Worm (Caenorhabditis elegans): ENCODE measurements around the gene snf-3.

ce11 chrII:1072106-1072505 is 19.7 kb upstream of the snf-3 start, which contains the start of gene K02E7.4:
- no peak for TF ChIP-seq hnd-1 (tag; optimal IDR thresholded peaks at IDR 0.05)
- TF ChIP-seq ama-1 (optimal IDR thresholded peaks at IDR 0.05): no peak
- TF ChIP-seq ets-7 (tag; optimal IDR thresholded peaks at IDR 0.05): no peak
- TF ChIP-seq ceh-13 (GFP tag; optimal IDR thresholded peaks at IDR 0.05): no peak
- TF ChIP-seq tbx-37 (GFP tag; conservative IDR thresholded peaks at IDR 0.05): no peak
- TF ChIP-seq ceh-36 (tag; optimal IDR thresholded peaks at IDR 0.05): no peak
- no peak for TF ChIP-seq hmg-4 (GFP tag; optimal IDR thresholded peaks at IDR 0.05)
- no peak for TF ChIP-seq tbx-11 (GFP tag; IDR thresholded peaks at IDR 0.05)
- no peak for TF ChIP-seq tra-4 (tag; optimal IDR thresholded peaks at IDR 0.05)
- TF ChIP-seq flt-1 (GFP tag; IDR thresholded peaks at IDR 0.05): no peak
- no peak for TF ChIP-seq aly-1 (tag; optimal IDR thresholded peaks at IDR 0.05)
- TF ChIP-seq scrt-1 (GFP tag; IDR thresholded peaks at IDR 0.05): no peak
